Fruit fly (Drosophila melanogaster) whole organism, embryonic: Measurements from ENCODE around the gene nAChRbeta1.

Source experiments
- Asciz ChIP-seq: fragments of 200-800 bp; sonication (Bioruptor generic); optimal IDR thresholded peaks from 2 replicates; lab custom pipeline; 2017; ENCODE audit warnings: missing biosample characterization, mild to moderate bottlenecking, missing genetic modification characterization, missing genetic modification reagents
- BtbVII ChIP-seq: fragments of 200-800 bp; sonication (Bioruptor generic); optimal IDR thresholded peaks from 3 replicates; lab custom pipeline; 2017; ENCODE audit warnings: missing biosample characterization, mild to moderate bottlenecking, missing genetic modification characterization
- CG10431 ChIP-seq: fragments of 200-800 bp; sonication (Bioruptor generic); optimal IDR thresholded peaks from 3 replicates; lab custom pipeline; 2018; ENCODE audit warnings: missing biosample characterization, mild to moderate bottlenecking, missing genetic modification characterization
- CG10959 ChIP-seq: fragments of 200-800 bp; sonication (Bioruptor generic); IDR thresholded peaks from 2 replicates; pipeline ENCODE4 v1.3.6; 2022; ENCODE audit warnings: missing biosample characterization, missing genetic modification characterization
- CG11085 ChIP-seq: fragments of 200-800 bp; sonication (Bioruptor generic); IDR thresholded peaks from 2 replicates; pipeline ENCODE4 v1.3.6; 2022; ENCODE audit warnings: missing biosample characterization, missing genetic modification characterization
- CG12155 ChIP-seq: fragments of 200-800 bp; sonication (Bioruptor generic); optimal IDR thresholded peaks from 3 replicates; lab custom pipeline; 2016; ENCODE audit warnings: missing biosample characterization, missing genetic modification characterization
- CG12769 ChIP-seq: fragments of 200-800 bp; sonication (Bioruptor generic); optimal IDR thresholded peaks from 2 replicates; lab custom pipeline; 2019; ENCODE audit warnings: missing biosample characterization, mild to moderate bottlenecking, missing genetic modification characterization, moderate library complexity
- CG13424 ChIP-seq: fragments of 200-800 bp; sonication (Bioruptor generic); optimal IDR thresholded peaks from 2 replicates; lab custom pipeline; 2019; ENCODE audit warnings: missing biosample characterization, mild to moderate bottlenecking, missing genetic modification characterization, moderate library complexity
- CG14860 ChIP-seq: fragments of 200-800 bp; sonication (Bioruptor generic); IDR thresholded peaks from 3 replicates; pipeline ENCODE4 v1.3.6; 2022; ENCODE audit warnings: missing biosample characterization, missing genetic modification characterization; ENCODE audit not compliant: partially characterized antibody
- CG15073 ChIP-seq: fragments of 200-800 bp; sonication (Bioruptor generic); optimal IDR thresholded peaks from 2 replicates; lab custom pipeline; 2016; ENCODE audit warnings: missing biosample characterization, missing genetic modification characterization
- CG15479 ChIP-seq: fragments of 200-800 bp; sonication (Bioruptor generic); optimal IDR thresholded peaks from 3 replicates; lab custom pipeline; 2019; ENCODE audit warnings: missing biosample characterization, mild to moderate bottlenecking, missing genetic modification characterization, moderate library complexity
- CG17568 ChIP-seq: fragments of 200-800 bp; sonication (Bioruptor generic); optimal IDR thresholded peaks from 2 replicates; lab custom pipeline; 2018; ENCODE audit warnings: missing biosample characterization, mild to moderate bottlenecking, missing genetic modification characterization, moderate library complexity
- CG2116 ChIP-seq: fragments of 200-800 bp; sonication (Bioruptor generic); optimal IDR thresholded peaks from 3 replicates; lab custom pipeline; 2018; ENCODE audit warnings: missing biosample characterization, mild to moderate bottlenecking, missing genetic modification characterization
- CG3065 ChIP-seq: fragments of 200-800 bp; sonication (Bioruptor generic); optimal IDR thresholded peaks from 2 replicates; lab custom pipeline; 2016; ENCODE audit warnings: missing biosample characterization, missing genetic modification characterization
- CG4360 ChIP-seq: fragments of 200-800 bp; sonication (Bioruptor generic); IDR thresholded peaks from 2 replicates; pipeline ENCODE4 v1.3.6; 2022; ENCODE audit warnings: missing biosample characterization, missing genetic modification characterization
- CG5180 ChIP-seq: fragments of 200-800 bp; sonication (Bioruptor generic); optimal IDR thresholded peaks from 3 replicates; lab custom pipeline; 2017; ENCODE audit warnings: missing biosample characterization, missing genetic modification characterization, mild to moderate bottlenecking, moderate library complexity, missing genetic modification reagents
- CG8388 ChIP-seq: fragments of 200-800 bp; sonication (Bioruptor generic); optimal IDR thresholded peaks from 2 replicates; lab custom pipeline; 2019; ENCODE audit warnings: missing biosample characterization, mild to moderate bottlenecking, missing genetic modification characterization, moderate library complexity
- CG9215 ChIP-seq: fragments of 200-800 bp; sonication (Bioruptor generic); IDR thresholded peaks from 2 replicates; pipeline ENCODE4 v1.3.6; 2022; ENCODE audit warnings: missing biosample characterization, missing genetic modification characterization
- CG9437 ChIP-seq: fragments of 200-800 bp; sonication (Bioruptor generic); optimal IDR thresholded peaks from 2 replicates; lab custom pipeline; 2018; ENCODE audit warnings: missing biosample characterization, mild to moderate bottlenecking, missing genetic modification characterization
- CG9727 ChIP-seq: fragments of 200-800 bp; sonication (Bioruptor generic); optimal IDR thresholded peaks from 3 replicates; lab custom pipeline; 2017; ENCODE audit warnings: missing biosample characterization, mild to moderate bottlenecking, missing genetic modification characterization
- CHES-1-like ChIP-seq: fragments of 200-800 bp; sonication (Bioruptor generic); optimal IDR thresholded peaks from 2 replicates; lab custom pipeline; 2016; ENCODE audit warnings: missing biosample characterization, missing genetic modification characterization
- D19B ChIP-seq: fragments of 200-800 bp; sonication (Bioruptor generic); optimal IDR thresholded peaks from 2 replicates; lab custom pipeline; 2017; ENCODE audit warnings: missing biosample characterization, mild to moderate bottlenecking, missing genetic modification characterization
- Dip3 ChIP-seq: fragments of 200-800 bp; sonication (Bioruptor generic); optimal IDR thresholded peaks from 3 replicates; lab custom pipeline; 2016; ENCODE audit warnings: missing biosample characterization, missing genetic modification characterization
- Doc2 ChIP-seq: fragments of 200-800 bp; sonication (Bioruptor generic); IDR thresholded peaks from 2 replicates; pipeline ENCODE4 v1.3.6; 2022; ENCODE audit warnings: missing biosample characterization, missing genetic modification characterization
- Fer1 ChIP-seq: fragments of 200-800 bp; sonication (Bioruptor generic); optimal IDR thresholded peaks from 2 replicates; lab custom pipeline; 2017; ENCODE audit warnings: missing biosample characterization, mild to moderate bottlenecking, missing genetic modification characterization
- HLH4C ChIP-seq: fragments of 200-800 bp; sonication (Bioruptor generic); IDR thresholded peaks from 3 replicates; pipeline ENCODE4 v1.3.6; 2022; ENCODE audit warnings: missing biosample characterization, missing genetic modification characterization; ENCODE audit not compliant: partially characterized antibody
- HLH54F ChIP-seq: fragments of 200-800 bp; sonication (Bioruptor generic); optimal IDR thresholded peaks from 3 replicates; lab custom pipeline; 2016; ENCODE audit warnings: missing biosample characterization, missing genetic modification characterization
- Hr78 ChIP-seq, 2 experiments: fragments of 200-800 bp in 1 of 2; fragments of >200 bp in 1 of 2; sonication (Bioruptor generic) in 1 of 2; optimal IDR thresholded peaks; 2 replicates each; lab custom pipeline; 2017 to 2019; ENCODE audit warnings: missing biosample characterization in 2 of 2, missing genetic modification characterization in 2 of 2, mild to moderate bottlenecking in 1 of 2, moderate library complexity in 1 of 2
- Lhr ChIP-seq: fragments of 200-800 bp; sonication (Bioruptor generic); optimal IDR thresholded peaks from 3 replicates; lab custom pipeline; 2017; ENCODE audit warnings: mild to moderate bottlenecking, missing biosample characterization, missing genetic modification reagents, missing genetic modification characterization
- Meics ChIP-seq: fragments of 200-800 bp; sonication (Bioruptor generic); optimal IDR thresholded peaks from 2 replicates; lab custom pipeline; 2017; ENCODE audit warnings: missing biosample characterization, mild to moderate bottlenecking, missing genetic modification characterization
- NC2α ChIP-seq: fragments of 200-800 bp; sonication (Bioruptor generic); optimal IDR thresholded peaks from 2 replicates; lab custom pipeline; 2016; ENCODE audit warnings: missing biosample characterization, missing genetic modification characterization
- NC2β ChIP-seq: fragments of 200-800 bp; sonication (Bioruptor generic); optimal IDR thresholded peaks from 2 replicates; lab custom pipeline; 2016; ENCODE audit warnings: missing biosample characterization, missing genetic modification characterization
- Spps ChIP-seq: fragments of 200-800 bp; sonication (Bioruptor generic); optimal IDR thresholded peaks from 2 replicates; lab custom pipeline; 2018; ENCODE audit warnings: missing biosample characterization, mild to moderate bottlenecking, missing genetic modification characterization
- Stat92E ChIP-seq, 3 experiments: fragments of >200 bp in 2 of 3; fragments of 200-800 bp in 1 of 3; sonication (Bioruptor generic) in 1 of 3; optimal IDR thresholded peaks; 2 replicates each; lab custom pipeline; 2017 to 2019; ENCODE audit warnings: missing biosample characterization in 3 of 3, missing genetic modification characterization in 3 of 3, mild to moderate bottlenecking in 1 of 3, moderate library complexity in 1 of 3
- Xbp1 ChIP-seq: fragments of 200-800 bp; sonication (Bioruptor generic); optimal IDR thresholded peaks from 3 replicates; lab custom pipeline; 2016; ENCODE audit warnings: missing biosample characterization, mild to moderate bottlenecking, missing genetic modification characterization
- al ChIP-seq: fragments of 200-800 bp; sonication (Bioruptor generic); IDR thresholded peaks from 2 replicates; pipeline ENCODE4 v1.3.6; 2022; ENCODE audit warnings: missing biosample characterization, missing genetic modification characterization
- amos ChIP-seq: fragments of 200-800 bp; sonication (Bioruptor generic); IDR thresholded peaks from 2 replicates; pipeline ENCODE4 v1.3.6; 2022; ENCODE audit warnings: missing biosample characterization, missing genetic modification characterization; ENCODE audit not compliant: partially characterized antibody
- caup ChIP-seq: fragments of 200-800 bp; sonication (Bioruptor generic); optimal IDR thresholded peaks from 3 replicates; lab custom pipeline; 2017; ENCODE audit warnings: missing biosample characterization, mild to moderate bottlenecking, missing genetic modification characterization, moderate library complexity; ENCODE audit not compliant: severe bottlenecking
- croc ChIP-seq: fragments of 200-800 bp; sonication (Bioruptor generic); conservative IDR thresholded peaks from 3 replicates; pipeline ENCODE4 v1.3.6; 2022; ENCODE audit warnings: missing biosample characterization, missing genetic modification characterization
- fu2 ChIP-seq: fragments of 200-800 bp; sonication (Bioruptor generic); optimal IDR thresholded peaks from 2 replicates; lab custom pipeline; 2016; ENCODE audit warnings: missing biosample characterization, missing genetic modification characterization
- gcm ChIP-seq: fragments of 200-800 bp; sonication (Bioruptor generic); optimal IDR thresholded peaks from 2 replicates; lab custom pipeline; 2019; ENCODE audit warnings: missing biosample characterization, mild to moderate bottlenecking, missing genetic modification characterization, moderate library complexity
- gcm2 ChIP-seq: fragments of 200-800 bp; sonication (Bioruptor generic); optimal IDR thresholded peaks from 2 replicates; lab custom pipeline; 2016; ENCODE audit warnings: missing biosample characterization, missing genetic modification characterization
- grn ChIP-seq: fragments of 200-800 bp; sonication (Bioruptor generic); optimal IDR thresholded peaks from 3 replicates; lab custom pipeline; 2017; ENCODE audit warnings: missing biosample characterization, missing genetic modification characterization
- jumu ChIP-seq: fragments of 200-800 bp; sonication (Bioruptor generic); optimal IDR thresholded peaks from 3 replicates; lab custom pipeline; 2016; ENCODE audit warnings: missing biosample characterization, missing genetic modification characterization
- nerfin-2 ChIP-seq: fragments of 200-800 bp; sonication (Bioruptor generic); IDR thresholded peaks from 2 replicates; pipeline ENCODE4 v1.3.6; 2022; ENCODE audit warnings: missing biosample characterization, missing genetic modification characterization; ENCODE audit not compliant: partially characterized antibody
- run ChIP-seq: fragments of 200-800 bp; sonication (Bioruptor generic); optimal IDR thresholded peaks from 3 replicates; lab custom pipeline; 2018; ENCODE audit warnings: missing biosample characterization, mild to moderate bottlenecking, missing genetic modification characterization
- tll ChIP-seq, 2 experiments: fragments of 200-800 bp in 1 of 2; fragments of >200 bp in 1 of 2; sonication (Bioruptor generic) in 1 of 2; optimal IDR thresholded peaks; 2 replicates each; lab custom pipeline; 2017 to 2019; ENCODE audit warnings: missing biosample characterization in 2 of 2, missing genetic modification characterization in 2 of 2, mild to moderate bottlenecking in 1 of 2, moderate library complexity in 1 of 2
- ttk ChIP-seq: fragments of 200-800 bp; sonication (Bioruptor generic); IDR thresholded peaks from 2 replicates; pipeline ENCODE4 v2.1.2; 2022; ENCODE audit warnings: missing biosample characterization, missing genetic modification characterization
- wor ChIP-seq: fragments of 200-800 bp; sonication (Bioruptor generic); IDR thresholded peaks from 2 replicates; pipeline ENCODE4 v1.3.6; 2022; ENCODE audit warnings: missing biosample characterization, missing genetic modification characterization

Gene nAChRbeta1

dm6 chr3L:4474946-4475470, 45.9 kb downstream of the nAChRbeta1 start (continued):
- peak; percentile 82 for TF ChIP-seq CG2116 (GFP tag; lab: Kevin White, UChicago)
- TF ChIP-seq CG8388 (GFP tag; lab: Kevin White, UChicago), result peak; percentile 77
- TF ChIP-seq Lhr (GFP tag; lab: Kevin White, UChicago), result peak; percentile 78
- peak; percentile 64 for TF ChIP-seq CG13424 (tag; lab: Kevin White, UChicago)
- no peak for TF ChIP-seq tll (GFP tag; optimal IDR thresholded peaks at IDR 0.05; lab: Kevin White, UChicago)
- TF ChIP-seq Stat92E (GFP tag; optimal IDR thresholded peaks at IDR 0.05; lab: Kevin White, UChicago), result no peak
- peak; percentile 43 for TF ChIP-seq Spps (tag; lab: Kevin White, UChicago)
- no peak for TF ChIP-seq gcm (GFP tag; lab: Kevin White, UChicago)
- peak; percentile 70 for TF ChIP-seq CG5180 (GFP tag; lab: Kevin White, UChicago)
- no peak for TF ChIP-seq CG4360 (GFP tag; lab: Robert Waterston, UW)
- TF ChIP-seq Doc2 (GFP tag; lab: Robert Waterston, UW), result no peak
- TF ChIP-seq amos (GFP tag; lab: Robert Waterston, UW), result no peak
- TF ChIP-seq NC2β (GFP tag; lab: Kevin White, UChicago), result peak; percentile 77
- TF ChIP-seq Meics (GFP tag; lab: Kevin White, UChicago), result peak; percentile 93
- TF ChIP-seq Hr78 (GFP tag; optimal IDR thresholded peaks at IDR 0.05; lab: Kevin White, UChicago), result no peak
- TF ChIP-seq CG9215, result no peak
- peak; percentile 33 for TF ChIP-seq CG12155
- TF ChIP-seq caup, result peak; percentile 97
- no peak for TF ChIP-seq CG14860 (GFP tag; lab: Robert Waterston, UW)
- TF ChIP-seq CG9727 (GFP tag; lab: Kevin White, UChicago), result peak; percentile 68
- TF ChIP-seq gcm2 (GFP tag; lab: Kevin White, UChicago), result peak; percentile 74
- no peak for TF ChIP-seq wor (GFP tag; lab: Robert Waterston, UW)
- no peak for TF ChIP-seq fu2 (GFP tag; lab: Kevin White, UChicago)
- no peak; the same call in 1 of the 2 replicates for TF ChIP-seq CG11085 (GFP tag; lab: Robert Waterston, UW)
- TF ChIP-seq Fer1 (GFP tag; lab: Kevin White, UChicago), result peak; percentile 97
- peak; percentile 75 for TF ChIP-seq Xbp1 (GFP tag; lab: Kevin White, UChicago)
- peak; percentile 65 for TF ChIP-seq ttk
- TF ChIP-seq al, result no peak
- TF ChIP-seq NC2α (GFP tag; lab: Kevin White, UChicago), result no peak
- peak; percentile 71 for TF ChIP-seq grn (GFP tag; lab: Kevin White, UChicago)
- TF ChIP-seq CHES-1-like (GFP tag; lab: Kevin White, UChicago), result peak; percentile 59
- peak; percentile 95 for TF ChIP-seq Asciz (GFP tag; lab: Kevin White, UChicago)
- no peak for TF ChIP-seq CG15073 (GFP tag; lab: Kevin White, UChicago)
- TF ChIP-seq CG10431 (GFP tag; lab: Kevin White, UChicago), result peak; percentile 84
- TF ChIP-seq CG12769, result peak; percentile 55
- peak; percentile 39 for TF ChIP-seq CG3065 (GFP tag; lab: Kevin White, UChicago)
- TF ChIP-seq jumu, result no peak
- peak; percentile 61 for TF ChIP-seq D19B (GFP tag; lab: Kevin White, UChicago)
- TF ChIP-seq CG17568 (GFP tag; lab: Kevin White, UChicago), result peak; percentile 98
- no peak for TF ChIP-seq CG10959 (GFP tag; lab: Robert Waterston, UW)
- peak; percentile 42 for TF ChIP-seq Dip3 (GFP tag; lab: Kevin White, UChicago)
- no peak for TF ChIP-seq croc
- no peak for TF ChIP-seq nerfin-2 (GFP tag; lab: Robert Waterston, UW)
- peak; percentile 72 for TF ChIP-seq CG9437
- TF ChIP-seq HLH54F (GFP tag; lab: Kevin White, UChicago), result peak; percentile 14
- no peak for TF ChIP-seq HLH4C (GFP tag; lab: Robert Waterston, UW)
- peak; percentile 94 for TF ChIP-seq BtbVII (GFP tag; lab: Kevin White, UChicago)
- TF ChIP-seq run (tag; lab: Kevin White, UChicago), result peak; percentile 75
- no peak for TF ChIP-seq CG15479 (GFP tag; lab: Kevin White, UChicago)
